Fruit fly (Drosophila melanogaster) whole organism, adult: ENCODE results near the gene CecA1.

Experiments used
- CG11617 ChIP-seq: fragments of 200-800 bp; sonication (Bioruptor generic); optimal IDR thresholded peaks from 2 replicates; lab custom pipeline; 2017; ENCODE audit warnings: mild to moderate bottlenecking, missing biosample characterization, missing genetic modification reagents, missing genetic modification characterization
- CG12768 ChIP-seq: fragments of 200-800 bp; sonication (Bioruptor generic); optimal IDR thresholded peaks from 2 replicates; lab custom pipeline; 2017; ENCODE audit warnings: missing biosample characterization, missing genetic modification characterization, mild to moderate bottlenecking, moderate library complexity, missing genetic modification reagents
- CG14711 ChIP-seq: fragments of 200-800 bp; sonication (Bioruptor generic); optimal IDR thresholded peaks from 2 replicates; lab custom pipeline; 2018; ENCODE audit warnings: missing biosample characterization, mild to moderate bottlenecking, missing genetic modification characterization, moderate library complexity
- CG1620 ChIP-seq: fragments of 200-800 bp; sonication (Bioruptor generic); optimal IDR thresholded peaks from 2 replicates; lab custom pipeline; 2016; ENCODE audit warnings: missing biosample characterization, missing genetic modification characterization
- CG5204 ChIP-seq: fragments of 200-800 bp; sonication (Bioruptor generic); optimal IDR thresholded peaks from 2 replicates; lab custom pipeline; 2016; ENCODE audit warnings: missing biosample characterization, missing genetic modification characterization
- CG7045 ChIP-seq: fragments of 200-800 bp; sonication (Bioruptor generic); optimal IDR thresholded peaks from 2 replicates; lab custom pipeline; 2017; ENCODE audit warnings: missing biosample characterization, mild to moderate bottlenecking, missing genetic modification characterization
- CG7101 ChIP-seq: fragments of 200-800 bp; sonication (Bioruptor generic); optimal IDR thresholded peaks from 2 replicates; lab custom pipeline; 2018; ENCODE audit warnings: missing biosample characterization, mild to moderate bottlenecking, missing genetic modification characterization, moderate library complexity
- Clk ChIP-seq: fragments of 200-800 bp; sonication (Bioruptor generic); optimal IDR thresholded peaks from 2 replicates; lab custom pipeline; 2017; ENCODE audit warnings: missing biosample characterization, missing genetic modification characterization
- Crg-1 ChIP-seq: fragments of 200-800 bp; sonication (Bioruptor generic); optimal IDR thresholded peaks from 2 replicates; lab custom pipeline; 2016; ENCODE audit warnings: missing biosample characterization, missing genetic modification characterization
- Mnt ChIP-seq: fragments of 200-800 bp; sonication (Bioruptor generic); optimal IDR thresholded peaks from 2 replicates; lab custom pipeline; 2016; ENCODE audit warnings: missing biosample characterization, mild to moderate bottlenecking, missing genetic modification characterization
- cnc ChIP-seq, 2 experiments: fragments of >200 bp; optimal IDR thresholded peaks; 2 replicates each; lab custom pipeline; 2017
- kay ChIP-seq: fragments of 200-800 bp; sonication (Bioruptor generic); peaks from one replicate; lab custom pipeline; 2016; ENCODE audit warnings: missing biosample characterization, missing genetic modification characterization, borderline replicate concordance
- pad ChIP-seq: fragments of 200-800 bp; sonication (Bioruptor generic); optimal IDR thresholded peaks from 3 replicates; lab custom pipeline; 2017; ENCODE audit warnings: missing biosample characterization, missing genetic modification characterization, mild to moderate bottlenecking, moderate library complexity, missing genetic modification reagents

DNA sequence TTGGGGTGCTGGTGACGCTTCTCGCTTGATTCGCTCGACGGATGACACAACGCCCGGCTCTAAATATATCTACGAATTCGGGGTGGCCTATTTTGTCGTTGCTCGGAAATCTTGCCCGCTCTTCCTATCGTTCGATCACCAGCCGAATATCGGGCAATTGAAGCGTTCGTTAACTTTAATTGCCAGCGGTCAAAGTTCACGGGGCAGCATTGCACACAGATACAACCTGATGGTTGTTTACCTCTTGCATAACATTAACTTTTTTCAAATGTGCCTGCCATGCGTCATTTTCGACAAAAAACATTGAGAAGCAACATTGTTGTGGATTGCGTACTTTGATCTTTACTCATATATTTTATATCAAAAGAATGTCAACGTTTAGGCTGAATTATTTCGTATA lies 12.9 kb upstream of the CecA1 start:
- TF ChIP-seq Crg-1 (GFP tag; lab: Kevin White, UChicago), result no peak
- no peak for TF ChIP-seq pad (GFP tag; lab: Kevin White, UChicago)
- TF ChIP-seq CG1620 (GFP tag; lab: Kevin White, UChicago), result no peak
- TF ChIP-seq CG14711, result no peak
- TF ChIP-seq CG5204 (GFP tag; lab: Kevin White, UChicago), result no peak
- no peak for TF ChIP-seq kay (GFP tag; lab: Kevin White, UChicago)
- no peak for TF ChIP-seq CG7045 (GFP tag; lab: Kevin White, UChicago)
- TF ChIP-seq CG11617 (GFP tag; lab: Kevin White, UChicago), result no peak
- no peak for TF ChIP-seq Mnt (GFP tag; lab: Kevin White, UChicago)
- TF ChIP-seq CG12768 (GFP tag; lab: Kevin White, UChicago), result no peak
- TF ChIP-seq Clk (GFP tag; lab: Kevin White, UChicago), result no peak
- no peak for TF ChIP-seq cnc (optimal IDR thresholded peaks at IDR 0.05; lab: Kevin White, UChicago)
- TF ChIP-seq CG7101, result no peak
